Fruit fly (Drosophila melanogaster): ENCODE results near the gene spri.
A peak's percentile ranks its signal among the peaks of the same experiment; 100 is the strongest.

Gene spri

dm6 chrX:10513611-10514010 lies 71.6 kb downstream of the spri start (continued):
- no peak for TF ChIP-seq CG12659 (GFP tag; optimal IDR thresholded peaks at IDR 0.05)
- peak; percentile 30 for TF ChIP-seq CG18262 (tag; optimal IDR thresholded peaks at IDR 0.05)
- TF ChIP-seq Sox102F (GFP tag; optimal IDR thresholded peaks at IDR 0.05), result peak; percentile 33
- TF ChIP-seq CG10431 (GFP tag; optimal IDR thresholded peaks at IDR 0.05), result no peak
- TF ChIP-seq CG17361 (GFP tag; IDR thresholded peaks at IDR 0.05), result 0 out of 3 replicates have a peak, but pooled peaks have one; percentile 19
- TF ChIP-seq lab (GFP tag; optimal IDR thresholded peaks at IDR 0.05), result peak; percentile 39
- peak; percentile 33 for TF ChIP-seq gem (tag; optimal IDR thresholded peaks at IDR 0.05)
- no peak for TF ChIP-seq trh (GFP tag; optimal IDR thresholded peaks at IDR 0.05)
- no peak for TF ChIP-seq Hr51 (GFP tag; optimal IDR thresholded peaks at IDR 0.05)
- TF ChIP-seq jing (GFP tag; optimal IDR thresholded peaks at IDR 0.05), result no peak
- TF ChIP-seq CoRest (tag; optimal IDR thresholded peaks at IDR 0.05), result no peak
- peak; percentile 64 for TF ChIP-seq sens (GFP tag)
- peak; percentile 15 for TF ChIP-seq CG1603 (tag; optimal IDR thresholded peaks at IDR 0.05)
- TF ChIP-seq CG17385 (GFP tag; optimal IDR thresholded peaks at IDR 0.05), result no peak
- TF ChIP-seq CG10979 (tag; optimal IDR thresholded peaks at IDR 0.05), result peak; percentile 18
- peak in 1 of 2 experiments; percentile 45 for TF ChIP-seq bsh (GFP tag; optimal IDR thresholded peaks at IDR 0.05)
- peak; percentile 7; the same call in 1 of the 2 replicates for TF ChIP-seq sisA (GFP tag; IDR thresholded peaks at IDR 0.05)
- TF ChIP-seq prd (optimal IDR thresholded peaks at IDR 0.05), result no peak
- TF ChIP-seq prd (GFP tag; IDR thresholded peaks at IDR 0.05), result peak; percentile 8; the same call in 1 of the 3 replicates
- TF ChIP-seq grau (tag; optimal IDR thresholded peaks at IDR 0.05), result peak; percentile 7
- peak; percentile 37 for TF ChIP-seq CG2678 (tag; optimal IDR thresholded peaks at IDR 0.05)
- peak; percentile 46 for TF ChIP-seq CG11504 (tag; optimal IDR thresholded peaks at IDR 0.05)
- TF ChIP-seq CG2712 (tag; optimal IDR thresholded peaks at IDR 0.05), result peak; percentile 46
- TF ChIP-seq row (GFP tag; IDR thresholded peaks at IDR 0.05), result peak; percentile 42; the same call in 2 of the 3 replicates

dm6 chrX:10496319-10496718 lies 88.9 kb downstream of the spri start:
- TF ChIP-seq kni (GFP tag; optimal IDR thresholded peaks at IDR 0.05) (no peak), Pdp1 (GFP tag; optimal IDR thresholded peaks at IDR 0.05) (peak in 1 of 2 experiments; percentile 60)

dm6 chrX:10487964-10488605 lies 97.1 kb downstream of the spri start:
- peak; percentile 44 for TF ChIP-seq CG3847 (GFP tag; IDR thresholded peaks at IDR 0.05)
- TF ChIP-seq ATbp (GFP tag; optimal IDR thresholded peaks at IDR 0.05), result no peak
- TF ChIP-seq HLHmδ (GFP tag; optimal IDR thresholded peaks at IDR 0.05), result no peak
- TF ChIP-seq dan (GFP tag; IDR thresholded peaks at IDR 0.05), result no peak
- peak; percentile 52 for TF ChIP-seq CG12769 (tag; optimal IDR thresholded peaks at IDR 0.05)
- TF ChIP-seq ttk (GFP tag; IDR thresholded peaks at IDR 0.05), result no peak
- TF ChIP-seq odd (GFP tag; optimal IDR thresholded peaks at IDR 0.05), result no peak
- TF ChIP-seq CHES-1-like (GFP tag; optimal IDR thresholded peaks at IDR 0.05), result peak; percentile 50
- TF ChIP-seq Pdp1 (GFP tag; optimal IDR thresholded peaks at IDR 0.05), result peak; percentile 13 to 55
- no peak for TF ChIP-seq salm (tag; optimal IDR thresholded peaks at IDR 0.05)
- no peak for TF ChIP-seq CG6175 (GFP tag; IDR thresholded peaks at IDR 0.05)
- TF ChIP-seq klu (GFP tag; IDR thresholded peaks at IDR 0.05), result peak; percentile 22; the same call in 1 of the 2 replicates
- TF ChIP-seq Atf6 (GFP tag; IDR thresholded peaks at IDR 0.05), result 0 out of 2 replicates have a peak, but pooled peaks have one; percentile 63
- TF ChIP-seq ro (GFP tag; IDR thresholded peaks at IDR 0.05), result no peak
- no peak for TF ChIP-seq CG12299 (tag; optimal IDR thresholded peaks at IDR 0.05)
- TF ChIP-seq dimm (GFP tag; IDR thresholded peaks at IDR 0.05), result no peak
- peak; percentile 79 for TF ChIP-seq lab (GFP tag; optimal IDR thresholded peaks at IDR 0.05)
- no peak for TF ChIP-seq CG17912 (GFP tag; optimal IDR thresholded peaks at IDR 0.05)
- peak; percentile 57 for TF ChIP-seq Ptx1 (GFP tag; IDR thresholded peaks at IDR 0.05)
- TF ChIP-seq psq (GFP tag; optimal IDR thresholded peaks at IDR 0.05), result no peak
- no peak for TF ChIP-seq CG11456 (GFP tag; IDR thresholded peaks at IDR 0.05)
- no peak for TF ChIP-seq cad (GFP tag; optimal IDR thresholded peaks at IDR 0.05)
- peak; percentile 11 for TF ChIP-seq nmo (GFP tag; optimal IDR thresholded peaks at IDR 0.05)
- TF ChIP-seq unpg (GFP tag; optimal IDR thresholded peaks at IDR 0.05), result peak; percentile 38

All from whole organism, embryonic.